Worm (Caenorhabditis elegans): ENCODE data around the gene W02H3.3.
A peak's percentile ranks its signal among the peaks of the same experiment; 100 is the strongest.

- TF ChIP-seq ceh-20 (GFP tag; IDR thresholded peaks at IDR 0.05) (no peak), pha-4 (GFP tag; IDR thresholded peaks at IDR 0.05) (no peak), pha-4 (tag; optimal IDR thresholded peaks at IDR 0.05) (no peak), unc-62 (GFP tag; optimal IDR thresholded peaks at IDR 0.05 in 1 of 2) (peak in 1 of 2 experiments; percentile 99), unc-62 (tag; optimal IDR thresholded peaks at IDR 0.05) (no peak)
These were observed 36.9 kb upstream of the W02H3.3 start for ce11 chrX:11134750-11135394.

All from whole organism, L4 larva.